Worm (Caenorhabditis elegans): Measurements from ENCODE around the gene ZK643.6.
A peak's percentile ranks its signal among the peaks of the same experiment; 100 is the strongest.

ZK643.6 gene

DNA sequence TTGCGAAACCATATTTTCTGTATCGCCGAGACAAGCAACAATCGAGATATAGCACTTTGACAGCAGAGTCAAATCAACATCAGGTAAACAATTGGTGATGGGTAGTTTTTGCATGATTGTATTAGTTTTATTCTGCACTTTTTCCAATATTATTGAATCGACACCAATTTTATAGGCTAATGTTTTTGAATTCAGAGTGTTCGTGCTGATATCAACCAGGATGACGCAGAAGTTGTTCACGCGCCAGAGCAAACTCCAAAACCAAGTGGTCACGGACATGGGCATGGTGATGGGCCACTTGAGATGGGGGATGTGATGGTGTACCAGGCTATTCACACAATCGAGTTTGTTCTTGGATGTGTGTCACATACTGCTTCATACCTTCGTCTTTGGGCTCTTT is 50.4 kb downstream of the ZK643.6 start:
- TF ChIP-seq arid-1 (GFP tag; conservative IDR thresholded peaks at IDR 0.05) (no peak), aha-1 (tag) (peak; percentile 95)

Measured in whole organism, L4 larva.